Worm (Caenorhabditis elegans) whole organism, L1 larva: ENCODE data around the gene dpy-10.

Experiments used
- aly-2 ChIP-seq: fragments of 150-350 bp; optimal IDR thresholded peaks from 2 replicates; lab custom pipeline; 2014; ENCODE audit warnings: missing biosample characterization, missing genetic modification characterization
- ces-1 ChIP-seq: fragments of 150-350 bp; optimal IDR thresholded peaks from 2 replicates; lab custom pipeline; 2014; ENCODE audit warnings: missing biosample characterization, missing genetic modification reagents, missing genetic modification characterization
- fos-1 ChIP-seq: fragments of 150-350 bp; optimal IDR thresholded peaks from 2 replicates; lab custom pipeline; 2014; ENCODE audit warnings: missing biosample characterization, missing genetic modification characterization
- lsy-2 ChIP-seq, 2 experiments: fragments of 150-350 bp; optimal IDR thresholded peaks; 2 replicates each; lab custom pipeline; 2014; ENCODE audit warnings: missing biosample characterization in 2 of 2, missing genetic modification characterization in 2 of 2
- swsn-7 ChIP-seq: sonication (generic microtip); optimal IDR thresholded peaks from 2 replicates; lab custom pipeline; 2016; ENCODE audit warnings: missing genetic modification characterization, missing compliant biosample characterization

- TF ChIP-seq swsn-7 (tag; lab: Kevin White, UChicago), result no peak
- no peak for TF ChIP-seq fos-1
- TF ChIP-seq ces-1 (GFP tag; lab: Kevin White, UChicago), result no peak
- no peak for TF ChIP-seq lsy-2 (tag; optimal IDR thresholded peaks at IDR 0.05; lab: Kevin White, UChicago)
- no peak for TF ChIP-seq aly-2 (tag; lab: Kevin White, UChicago)
Observed at ce11 chrII:6752027-6752426, 40.0 kb upstream of the dpy-10 start, which contains the start of gene F41G3.19.
